Worm (Caenorhabditis elegans) whole organism, L4 larva: ENCODE results near the gene C50F4.10.

ENCODE experiments used
- ama-1 ChIP-seq: fragments of 150-350 bp; optimal IDR thresholded peaks from 2 replicates; lab custom pipeline; 2014; ENCODE audit warnings: inconsistent platforms, mixed read lengths
- ceh-82 ChIP-seq: sonication (generic microtip); optimal IDR thresholded peaks from 2 replicates; lab custom pipeline; 2017; ENCODE audit warnings: missing biosample characterization, missing genetic modification characterization
- dpl-1 ChIP-seq: fragments of 150-350 bp; optimal IDR thresholded peaks from 2 replicates; lab custom pipeline; 2014; ENCODE audit warnings: missing biosample characterization, missing genetic modification reagents, missing genetic modification characterization
- fkh-10 ChIP-seq: fragments of 150-350 bp; optimal IDR thresholded peaks from 2 replicates; lab custom pipeline; 2014; ENCODE audit warnings: missing biosample characterization, missing genetic modification reagents, missing genetic modification characterization
- hmg-1.1 ChIP-seq: fragments of 200-800 bp; sonication (Bioruptor generic); IDR thresholded peaks from 2 replicates; pipeline ENCODE4 v1.3.6; 2022; ENCODE audit warnings: missing genetic modification reagents, missing genetic modification characterization, missing compliant biosample characterization
- nhr-10 ChIP-seq: fragments of 150-350 bp; optimal IDR thresholded peaks from 2 replicates; lab custom pipeline; 2014; ENCODE audit warnings: missing biosample characterization, missing genetic modification characterization
- nhr-6 ChIP-seq: fragments of 150-350 bp; optimal IDR thresholded peaks from 2 replicates; lab custom pipeline; 2014; ENCODE audit warnings: missing biosample characterization, missing genetic modification characterization
- pha-4 ChIP-seq, 2 experiments: fragments of 150-350 bp in 1 of 2; fragments of 200-800 bp in 1 of 2; sonication (Bioruptor generic) in 1 of 2; IDR thresholded peaks in 1 of 2; optimal IDR thresholded peaks in 1 of 2; 2 replicates each; pipeline versions ENCODE4 v1.3.6 to Lab custom; 2014 to 2022; ENCODE audit warnings: missing genetic modification characterization in 2 of 2, missing genetic modification reagents in 2 of 2, missing biosample characterization in 1 of 2, missing compliant biosample characterization in 1 of 2
- unc-130 ChIP-seq: sonication (generic microtip); optimal IDR thresholded peaks from 2 replicates; lab custom pipeline; 2016; ENCODE audit warnings: missing genetic modification reagents, missing genetic modification characterization, missing compliant biosample characterization
- zip-2 ChIP-seq: fragments of 150-350 bp; optimal IDR thresholded peaks from 2 replicates; lab custom pipeline; 2014; ENCODE audit warnings: missing biosample characterization, missing genetic modification characterization

- no peak for TF ChIP-seq pha-4 (GFP tag; IDR thresholded peaks at IDR 0.05; lab: Robert Waterston, UW)
- no peak for TF ChIP-seq pha-4 (tag; optimal IDR thresholded peaks at IDR 0.05; lab: Kevin White, UChicago)
- TF ChIP-seq dpl-1 (GFP tag; lab: Kevin White, UChicago) = no peak
- TF ChIP-seq nhr-10 (tag; lab: Kevin White, UChicago) = no peak
- no peak for TF ChIP-seq nhr-6 (tag; lab: Kevin White, UChicago)
- no peak for TF ChIP-seq unc-130 (GFP tag; lab: Kevin White, UChicago)
- TF ChIP-seq ama-1 = no peak
- no peak for TF ChIP-seq hmg-1.1
- TF ChIP-seq zip-2 (tag; lab: Kevin White, UChicago) = no peak
- no peak for TF ChIP-seq fkh-10
- no peak for TF ChIP-seq ceh-82 (tag; lab: Kevin White, UChicago)
Measured at ce11 chrV:9527984-9528383, 3.4 kb downstream of the C50F4.10 start.
